Worm (Caenorhabditis elegans) whole organism, L1 larva: ENCODE data around the gene Y41C4A.18.

Experiments
- F16B12.6 ChIP-seq: fragments of 150-350 bp; optimal IDR thresholded peaks from 2 replicates; lab custom pipeline; 2014; ENCODE audit warnings: missing biosample characterization, missing genetic modification characterization
- ets-5 ChIP-seq: fragments of 200-800 bp; sonication (Bioruptor generic); IDR thresholded peaks from 2 replicates; pipeline ENCODE4 v1.3.6; 2022; ENCODE audit warnings: missing genetic modification characterization, missing compliant biosample characterization
- fkh-10 ChIP-seq: sonication (generic microtip); optimal IDR thresholded peaks from 2 replicates; lab custom pipeline; 2017; ENCODE audit warnings: missing biosample characterization, missing genetic modification reagents, missing genetic modification characterization
- lin-35 ChIP-seq, 2 experiments: fragments of 150-350 bp; optimal IDR thresholded peaks; 2 replicates each; lab custom pipeline; 2014; ENCODE audit warnings: missing biosample characterization in 2 of 2, missing genetic modification characterization in 2 of 2, missing genetic modification reagents in 2 of 2
- mdl-1 ChIP-seq, 2 experiments: fragments of 150-350 bp; optimal IDR thresholded peaks; 2 replicates each; lab custom pipeline; 2014 to 2017; ENCODE audit warnings: missing biosample characterization in 2 of 2, missing genetic modification characterization in 2 of 2, inconsistent platforms in 1 of 2
- nhr-12 ChIP-seq: sonication (generic microtip); optimal IDR thresholded peaks from 2 replicates; lab custom pipeline; 2017; ENCODE audit warnings: missing biosample characterization, missing genetic modification characterization
- nhr-237 ChIP-seq: fragments of 150-350 bp; optimal IDR thresholded peaks from 2 replicates; lab custom pipeline; 2014; ENCODE audit warnings: missing biosample characterization, missing genetic modification characterization
- nhr-28 ChIP-seq: fragments of 150-350 bp; optimal IDR thresholded peaks from 2 replicates; lab custom pipeline; 2014; ENCODE audit warnings: missing biosample characterization, missing genetic modification characterization
- unc-98 ChIP-seq: fragments of 200-800 bp; sonication (Bioruptor generic); IDR thresholded peaks from 2 replicates; pipeline ENCODE4 v1.3.6; 2022; ENCODE audit warnings: missing genetic modification characterization, missing compliant biosample characterization

ce11 chrIII:11731491-11731890 is 1.1 kb downstream of the Y41C4A.18 start:
- TF ChIP-seq F16B12.6 (no peak), nhr-28 (tag; lab: Kevin White, UChicago) (no peak), unc-98 (GFP tag; lab: Robert Waterston, UW) (no peak), ets-5 (GFP tag; lab: Robert Waterston, UW) (no peak), lin-35 (GFP tag; optimal IDR thresholded peaks at IDR 0.05; lab: Kevin White, UChicago) (no peak), fkh-10 (GFP tag; lab: Kevin White, UChicago) (no peak), nhr-12 (tag; lab: Kevin White, UChicago) (no peak), mdl-1 (tag; optimal IDR thresholded peaks at IDR 0.05; lab: Kevin White, UChicago) (no peak), nhr-237 (tag; lab: Kevin White, UChicago) (no peak)
